Worm (Caenorhabditis elegans) whole organism, young adult: ENCODE results near the gene Y17G7B.23.

Source experiments
- B0019.2 ChIP-seq: fragments of 200-800 bp; sonication (Bioruptor generic); conservative IDR thresholded peaks from 2 replicates; pipeline ENCODE4 v1.3.6; 2022; ENCODE audit warnings: missing genetic modification reagents, missing genetic modification characterization, missing compliant biosample characterization
- F22D6.2 ChIP-seq: sonication (generic microtip); optimal IDR thresholded peaks from 2 replicates; lab custom pipeline; 2016; ENCODE audit warnings: mild to moderate bottlenecking, missing genetic modification characterization, missing compliant biosample characterization
- F23B12.7 ChIP-seq: sonication (generic microtip); optimal IDR thresholded peaks from 2 replicates; lab custom pipeline; 2017; ENCODE audit warnings: missing genetic modification characterization, mild to moderate bottlenecking, missing compliant biosample characterization, antibody characterized with exemption, moderate library complexity; ENCODE audit not compliant: insufficient read depth
- F37B4.10 ChIP-seq: fragments of 200-800 bp; sonication (Bioruptor generic); IDR thresholded peaks from 2 replicates; pipeline ENCODE4 v1.3.6; 2022; ENCODE audit warnings: missing genetic modification characterization, missing compliant biosample characterization
- F52B5.7 ChIP-seq: sonication (generic microtip); optimal IDR thresholded peaks from 2 replicates; lab custom pipeline; 2016; ENCODE audit warnings: mild to moderate bottlenecking, missing genetic modification characterization, missing compliant biosample characterization
- F57A8.1 ChIP-seq: fragments of 200-800 bp; sonication (Bioruptor generic); optimal IDR thresholded peaks from 2 replicates; lab custom pipeline; 2018; ENCODE audit warnings: mild to moderate bottlenecking, missing genetic modification characterization, moderate library complexity, missing compliant biosample characterization
- K11D2.4 ChIP-seq: fragments of 200-800 bp; sonication (Bioruptor generic); IDR thresholded peaks from 2 replicates; pipeline ENCODE4 v1.3.6; 2022; ENCODE audit warnings: missing genetic modification reagents, missing genetic modification characterization, missing compliant biosample characterization
- Y53F4B.3 ChIP-seq: fragments of 200-800 bp; sonication (Bioruptor generic); IDR thresholded peaks from 2 replicates; pipeline ENCODE4 v1.3.6; 2022; ENCODE audit warnings: missing genetic modification reagents, missing genetic modification characterization, missing compliant biosample characterization
- Y53G8AR.9 ChIP-seq: fragments of 200-800 bp; sonication (Bioruptor generic); conservative IDR thresholded peaks from 2 replicates; pipeline ENCODE4 v1.3.6; 2022; ENCODE audit warnings: missing genetic modification reagents, missing genetic modification characterization, missing compliant biosample characterization
- Y79H2A.3 ChIP-seq: fragments of 200-800 bp; sonication (Bioruptor generic); conservative IDR thresholded peaks from 2 replicates; pipeline ENCODE4 v1.3.6; 2022; ENCODE audit warnings: missing genetic modification reagents, missing genetic modification characterization, missing compliant biosample characterization
- ZK185.1 ChIP-seq: sonication (generic microtip); optimal IDR thresholded peaks from 2 replicates; lab custom pipeline; 2016; ENCODE audit warnings: mild to moderate bottlenecking, missing genetic modification characterization, missing compliant biosample characterization; ENCODE audit not compliant: poor library complexity, severe bottlenecking
- aptf-2 ChIP-seq: fragments of 200-800 bp; sonication (Bioruptor generic); conservative IDR thresholded peaks from 2 replicates; pipeline ENCODE4 v1.3.6; 2022; ENCODE audit warnings: missing genetic modification reagents, missing genetic modification characterization, missing compliant biosample characterization
- aptf-3 ChIP-seq: fragments of 200-800 bp; sonication (Bioruptor generic); IDR thresholded peaks from 2 replicates; pipeline ENCODE4 v1.3.6; 2022; ENCODE audit warnings: missing genetic modification characterization, missing compliant biosample characterization
- bed-1 ChIP-seq: fragments of 200-800 bp; sonication (Bioruptor generic); IDR thresholded peaks from 2 replicates; pipeline ENCODE4 v1.3.6; 2022; ENCODE audit warnings: missing genetic modification reagents, missing genetic modification characterization, missing compliant biosample characterization
- ccch-3 ChIP-seq: fragments of 200-800 bp; sonication (Bioruptor generic); optimal IDR thresholded peaks from 2 replicates; lab custom pipeline; 2018; ENCODE audit warnings: mild to moderate bottlenecking, missing genetic modification characterization, missing compliant biosample characterization
- ceh-91 ChIP-seq: fragments of 200-800 bp; sonication (Bioruptor generic); IDR thresholded peaks from 2 replicates; pipeline ENCODE4 v1.3.6; 2022; ENCODE audit warnings: missing genetic modification reagents, missing genetic modification characterization, missing compliant biosample characterization
- dpff-1 ChIP-seq: sonication (generic microtip); optimal IDR thresholded peaks from 2 replicates; lab custom pipeline; 2017; ENCODE audit warnings: mild to moderate bottlenecking, missing genetic modification characterization, missing compliant biosample characterization
- egl-44 ChIP-seq: fragments of 200-800 bp; sonication (Bioruptor generic); IDR thresholded peaks from 2 replicates; pipeline ENCODE4 v1.3.6; 2022; ENCODE audit warnings: missing genetic modification reagents, missing genetic modification characterization, missing compliant biosample characterization
- hmg-1.2 ChIP-seq: fragments of 200-800 bp; sonication (Bioruptor generic); IDR thresholded peaks from 2 replicates; pipeline ENCODE4 v1.3.6; 2022; ENCODE audit warnings: missing genetic modification reagents, missing genetic modification characterization, missing compliant biosample characterization
- hrde-1 ChIP-seq: sonication (generic microtip); optimal IDR thresholded peaks from 2 replicates; lab custom pipeline; 2016; ENCODE audit warnings: missing genetic modification characterization, mild to moderate bottlenecking, missing compliant biosample characterization, moderate library complexity, missing genotype, missing genetic modification reagents, borderline replicate concordance
- hsf-1 ChIP-seq: fragments of 200-800 bp; sonication (Bioruptor generic); IDR thresholded peaks from 2 replicates; pipeline ENCODE4 v1.3.6; 2022; ENCODE audit warnings: missing genetic modification reagents, missing genetic modification characterization, missing compliant biosample characterization
- lag-1 ChIP-seq: fragments of 200-800 bp; sonication (Bioruptor generic); IDR thresholded peaks from 2 replicates; pipeline ENCODE4 v1.3.6; 2022; ENCODE audit warnings: missing genetic modification reagents, missing genetic modification characterization, missing compliant biosample characterization
- lin-26 ChIP-seq: fragments of 200-800 bp; sonication (Bioruptor generic); IDR thresholded peaks from 2 replicates; pipeline ENCODE4 v1.3.6; 2022; ENCODE audit warnings: missing genetic modification reagents, missing genetic modification characterization, missing compliant biosample characterization
- lin-54 ChIP-seq: fragments of 200-800 bp; sonication (Bioruptor generic); optimal IDR thresholded peaks from 2 replicates; lab custom pipeline; 2018; ENCODE audit warnings: mild to moderate bottlenecking, missing genetic modification characterization, missing compliant biosample characterization
- lsl-1 ChIP-seq: fragments of 200-800 bp; sonication (Bioruptor generic); optimal IDR thresholded peaks from 2 replicates; lab custom pipeline; 2018; ENCODE audit warnings: mild to moderate bottlenecking, missing genetic modification characterization, moderate library complexity, missing compliant biosample characterization
- lsy-27 ChIP-seq: sonication (generic microtip); optimal IDR thresholded peaks from 2 replicates; lab custom pipeline; 2017; ENCODE audit warnings: missing genetic modification characterization, mild to moderate bottlenecking, missing compliant biosample characterization, antibody characterized with exemption, missing genotype, borderline replicate concordance; ENCODE audit not compliant: insufficient read depth
- mcd-1 ChIP-seq: fragments of 200-800 bp; sonication (Bioruptor generic); IDR thresholded peaks from 2 replicates; pipeline ENCODE4 v1.3.6; 2022; ENCODE audit warnings: missing genetic modification reagents, missing genetic modification characterization, missing compliant biosample characterization
- mes-4 ChIP-seq: sonication (generic microtip); optimal IDR thresholded peaks from 2 replicates; lab custom pipeline; 2016; ENCODE audit warnings: missing genotype, missing genetic modification characterization, missing compliant biosample characterization
- nfyb-1 ChIP-seq: fragments of 200-800 bp; sonication (Bioruptor generic); IDR thresholded peaks from 2 replicates; pipeline ENCODE4 v1.3.6; 2022; ENCODE audit warnings: missing genetic modification reagents, missing genetic modification characterization, missing compliant biosample characterization
- nhr-90 ChIP-seq: sonication (generic microtip); optimal IDR thresholded peaks from 2 replicates; lab custom pipeline; 2016; ENCODE audit warnings: missing genotype, mild to moderate bottlenecking, missing genetic modification characterization, missing compliant biosample characterization
- pha-4 ChIP-seq: fragments of 150-350 bp; sonication (generic microtip); optimal IDR thresholded peaks from 2 replicates; lab custom pipeline; 2014; ENCODE audit warnings: missing biosample characterization, missing genetic modification reagents, missing genetic modification characterization
- repo-1 ChIP-seq: sonication (generic microtip); optimal IDR thresholded peaks from 2 replicates; lab custom pipeline; 2017; ENCODE audit warnings: mild to moderate bottlenecking, missing genetic modification characterization, missing compliant biosample characterization
- rpc-1 ChIP-seq, 2 experiments: fragments of 150-350 bp in 1 of 2; sonication (generic microtip) in 1 of 2; optimal IDR thresholded peaks; 2 replicates each; lab custom pipeline; 2014 to 2018; ENCODE audit warnings: missing biosample characterization in 1 of 2, missing genetic modification characterization in 1 of 2, missing genetic modification reagents in 1 of 2, missing genotype in 1 of 2
- sdz-38 ChIP-seq: sonication (generic microtip); optimal IDR thresholded peaks from 2 replicates; lab custom pipeline; 2016; ENCODE audit warnings: missing genotype, missing genetic modification characterization, missing compliant biosample characterization
- sea-2 ChIP-seq: fragments of 200-800 bp; sonication (Bioruptor generic); IDR thresholded peaks from 2 replicates; pipeline ENCODE4 v1.3.6; 2022; ENCODE audit warnings: missing genetic modification characterization, missing compliant biosample characterization
- snpc-1.3 ChIP-seq: sonication (generic microtip); optimal IDR thresholded peaks from 2 replicates; lab custom pipeline; 2017; ENCODE audit warnings: missing genetic modification characterization, mild to moderate bottlenecking, missing compliant biosample characterization, antibody characterized with exemption, moderate library complexity, missing genotype, missing genetic modification reagents; ENCODE audit not compliant: insufficient read depth
- snpc-4 ChIP-seq, 5 experiments: fragments of 150-350 bp in 1 of 5; sonication (generic microtip) in 4 of 5; optimal IDR thresholded peaks; 2 replicates each; lab custom pipeline; 2014 to 2018; ENCODE audit warnings: missing genetic modification characterization in 5 of 5, missing biosample characterization in 3 of 5, antibody characterized with exemption in 2 of 5, mild to moderate bottlenecking in 2 of 5, missing compliant biosample characterization in 2 of 5, missing genotype in 2 of 5, moderate library complexity in 2 of 5, missing genetic modification reagents in 1 of 5
- sptf-2 ChIP-seq: fragments of 200-800 bp; sonication (Bioruptor generic); optimal IDR thresholded peaks from 2 replicates; lab custom pipeline; 2018; ENCODE audit warnings: mild to moderate bottlenecking, missing genetic modification characterization, missing compliant biosample characterization
- tbp1 ChIP-seq: fragments of 200-800 bp; sonication (Bioruptor generic); optimal IDR thresholded peaks from 2 replicates; lab custom pipeline; 2018; ENCODE audit warnings: mild to moderate bottlenecking, missing genetic modification characterization, missing compliant biosample characterization
- tbx-9 ChIP-seq: sonication (generic microtip); optimal IDR thresholded peaks from 2 replicates; lab custom pipeline; 2016; ENCODE audit warnings: borderline replicate concordance, missing genetic modification characterization, inconsistent platforms, missing compliant biosample characterization
- tlf-1 ChIP-seq: fragments of 200-800 bp; sonication (Bioruptor generic); optimal IDR thresholded peaks from 2 replicates; lab custom pipeline; 2018; ENCODE audit warnings: mild to moderate bottlenecking, missing genetic modification characterization, missing compliant biosample characterization
- zfh-2 ChIP-seq: fragments of 200-800 bp; sonication (Bioruptor generic); conservative IDR thresholded peaks from 2 replicates; pipeline ENCODE4 v1.3.6; 2022; ENCODE audit warnings: missing genetic modification reagents, missing genetic modification characterization, missing compliant biosample characterization
- zim-3 ChIP-seq: sonication (generic microtip); optimal IDR thresholded peaks from 2 replicates; lab custom pipeline; 2017; ENCODE audit warnings: mild to moderate bottlenecking, missing genetic modification characterization, moderate library complexity, missing compliant biosample characterization
- ztf-18 ChIP-seq: sonication (generic microtip); optimal IDR thresholded peaks from 2 replicates; lab custom pipeline; 2016; ENCODE audit warnings: missing genotype, mild to moderate bottlenecking, missing genetic modification characterization, missing compliant biosample characterization
- ztf-22 ChIP-seq: fragments of 200-800 bp; sonication (Bioruptor generic); optimal IDR thresholded peaks from 2 replicates; lab custom pipeline; 2018; ENCODE audit warnings: mild to moderate bottlenecking, missing genetic modification characterization, moderate library complexity, missing compliant biosample characterization

Y17G7B.23 gene

DNA sequence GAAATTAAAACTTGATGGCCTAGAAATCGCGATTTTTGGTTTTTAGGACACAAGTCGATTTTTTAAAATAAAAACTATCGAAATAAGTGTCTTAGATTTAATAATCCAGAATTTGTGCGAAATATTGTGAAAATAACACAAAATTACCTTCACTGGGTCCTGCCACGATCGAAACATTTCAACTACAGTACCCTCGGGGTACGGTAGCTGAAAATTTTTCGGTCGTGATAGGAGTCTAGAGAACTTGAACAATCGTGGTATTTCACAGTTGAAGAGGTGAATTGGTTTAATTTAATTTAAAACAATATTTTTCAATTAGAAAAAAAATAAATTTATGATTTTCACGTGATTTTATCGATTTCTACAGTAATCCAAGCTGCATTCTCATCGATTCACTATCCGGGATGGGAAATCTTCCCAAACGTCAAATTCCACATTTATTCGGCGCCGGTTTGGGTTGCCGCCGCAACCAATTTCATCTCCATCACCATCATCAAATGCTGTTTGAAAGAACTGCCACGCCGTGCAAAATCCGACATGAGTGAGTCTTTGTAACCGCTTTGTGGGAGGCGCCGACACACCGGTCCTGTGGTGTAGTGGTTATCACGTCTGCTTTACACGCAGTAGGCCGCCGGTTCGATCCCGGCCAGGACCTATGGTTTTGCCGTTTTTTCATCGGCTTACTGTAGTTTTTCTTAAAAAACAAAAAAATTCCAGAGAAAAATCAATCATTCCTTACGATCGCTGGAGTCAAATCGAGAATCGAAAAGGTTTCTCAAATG, 40.0 kb upstream of the Y17G7B.23 start (continued):
- TF ChIP-seq zim-3 (no peak), ZK185.1 (tag; lab: Kevin White, UChicago) (no peak), aptf-2 (no peak), F52B5.7 (tag; lab: Kevin White, UChicago) (no peak), sptf-2 (GFP tag; lab: Kevin White, UChicago) (no peak), nhr-90 (tag; lab: Kevin White, UChicago) (peak; percentile 14), hsf-1 (GFP tag; lab: Robert Waterston, UW) (no peak), snpc-4 (GFP tag; optimal IDR thresholded peaks at IDR 0.05; lab: Kevin White, UChicago) (no peak), snpc-4 (tag; optimal IDR thresholded peaks at IDR 0.05; lab: Kevin White, UChicago) (peak in 3 of 4 experiments; percentile 12 to 43 (median 42)), lin-54 (peak; percentile 5), ztf-22 (no peak), ceh-91 (GFP tag; lab: Robert Waterston, UW) (no peak), zfh-2 (GFP tag; lab: Robert Waterston, UW) (peak; percentile 42; the same call in 1 of the 2 replicates), Y53G8AR.9 (GFP tag; lab: Robert Waterston, UW) (no peak), ztf-18 (tag; lab: Kevin White, UChicago) (peak; percentile 7), pha-4 (tag; lab: Kevin White, UChicago) (no peak), lag-1 (GFP tag; lab: Robert Waterston, UW) (no peak), tbp1 (peak; percentile 89), bed-1 (GFP tag; lab: Robert Waterston, UW) (no peak), ccch-3 (GFP tag; lab: Kevin White, UChicago) (no peak), mes-4 (tag; lab: Kevin White, UChicago) (no peak), tlf-1 (no peak), lin-26 (GFP tag; lab: Robert Waterston, UW) (no peak), hmg-1.2 (GFP tag; lab: Robert Waterston, UW) (peak; percentile 63), Y79H2A.3 (GFP tag; lab: Robert Waterston, UW) (no peak), F57A8.1 (GFP tag; lab: Kevin White, UChicago) (no peak), F22D6.2 (tag; lab: Kevin White, UChicago) (no peak), F37B4.10 (GFP tag; lab: Robert Waterston, UW) (no peak), Y53F4B.3 (GFP tag; lab: Robert Waterston, UW) (no peak), hrde-1 (tag; lab: Kevin White, UChicago) (no peak), snpc-1.3 (no peak), K11D2.4 (GFP tag; lab: Robert Waterston, UW) (no peak), sea-2 (no peak), nfyb-1 (peak; percentile 59), egl-44 (no peak), sdz-38 (no peak), repo-1 (tag; lab: Kevin White, UChicago) (no peak), tbx-9 (no peak), dpff-1 (tag; lab: Kevin White, UChicago) (no peak), lsl-1 (GFP tag; lab: Kevin White, UChicago) (peak; percentile 74), mcd-1 (GFP tag; lab: Robert Waterston, UW) (peak; percentile 60), rpc-1 (optimal IDR thresholded peaks at IDR 0.05; lab: Kevin White, UChicago) (peak; percentile 46), rpc-1 (tag; optimal IDR thresholded peaks at IDR 0.05; lab: Kevin White, UChicago) (peak; percentile 69), lsy-27 (tag; lab: Kevin White, UChicago) (no peak), aptf-3 (GFP tag; lab: Robert Waterston, UW) (no peak), F23B12.7 (tag; lab: Kevin White, UChicago) (peak; percentile 43), B0019.2 (GFP tag; lab: Robert Waterston, UW) (0 out of 2 replicates have a peak, but pooled peaks have one; percentile 30)
